Worm (Caenorhabditis elegans) whole organism, young adult: Measurements from ENCODE around the gene R107.2.

Experiments
- B0019.2 ChIP-seq: fragments of 200-800 bp; sonication (Bioruptor generic); conservative IDR thresholded peaks from 2 replicates; pipeline ENCODE4 v1.3.6; 2022; ENCODE audit warnings: missing genetic modification reagents, missing genetic modification characterization, missing compliant biosample characterization
- F23B12.7 ChIP-seq: sonication (generic microtip); optimal IDR thresholded peaks from 2 replicates; lab custom pipeline; 2017; ENCODE audit warnings: missing genetic modification characterization, mild to moderate bottlenecking, missing compliant biosample characterization, antibody characterized with exemption, moderate library complexity; ENCODE audit not compliant: insufficient read depth
- F33H1.4 ChIP-seq: fragments of 200-800 bp; sonication (Bioruptor generic); IDR thresholded peaks from 2 replicates; pipeline ENCODE4 v1.3.6; 2022; ENCODE audit warnings: missing genetic modification reagents, missing genetic modification characterization, missing compliant biosample characterization
- F39B2.1 ChIP-seq: fragments of 200-800 bp; sonication (Bioruptor generic); IDR thresholded peaks from 2 replicates; pipeline ENCODE4 v1.3.6; 2022; ENCODE audit warnings: missing genetic modification reagents, missing genetic modification characterization, missing compliant biosample characterization
- F57A8.1 ChIP-seq: fragments of 200-800 bp; sonication (Bioruptor generic); optimal IDR thresholded peaks from 2 replicates; lab custom pipeline; 2018; ENCODE audit warnings: mild to moderate bottlenecking, missing genetic modification characterization, moderate library complexity, missing compliant biosample characterization
- F57C9.4 ChIP-seq: sonication (generic microtip); optimal IDR thresholded peaks from 2 replicates; lab custom pipeline; 2017; ENCODE audit warnings: mild to moderate bottlenecking, missing genetic modification characterization, missing compliant biosample characterization
- K11D2.4 ChIP-seq: fragments of 200-800 bp; sonication (Bioruptor generic); IDR thresholded peaks from 2 replicates; pipeline ENCODE4 v1.3.6; 2022; ENCODE audit warnings: missing genetic modification reagents, missing genetic modification characterization, missing compliant biosample characterization
- T26A5.8 ChIP-seq: sonication (generic microtip); optimal IDR thresholded peaks from 2 replicates; lab custom pipeline; 2016; ENCODE audit warnings: missing genetic modification characterization, missing compliant biosample characterization
- Y56A3A.18 ChIP-seq: fragments of 200-800 bp; sonication (Bioruptor generic); IDR thresholded peaks from 2 replicates; pipeline ENCODE4 v1.3.6; 2022; ENCODE audit warnings: missing genetic modification reagents, missing genetic modification characterization, missing compliant biosample characterization
- ZK185.1 ChIP-seq: sonication (generic microtip); optimal IDR thresholded peaks from 2 replicates; lab custom pipeline; 2016; ENCODE audit warnings: mild to moderate bottlenecking, missing genetic modification characterization, missing compliant biosample characterization; ENCODE audit not compliant: poor library complexity, severe bottlenecking
- akir-1 ChIP-seq: fragments of 200-800 bp; sonication (Bioruptor generic); optimal IDR thresholded peaks from 2 replicates; lab custom pipeline; 2018; ENCODE audit warnings: mild to moderate bottlenecking, missing genetic modification characterization, moderate library complexity, missing compliant biosample characterization
- ama-1 ChIP-seq, 3 experiments: fragments of 150-350 bp in 1 of 3; sonication (generic microtip) in 2 of 3; optimal IDR thresholded peaks; 2 replicates each; lab custom pipeline; 2014 to 2018; ENCODE audit warnings: missing biosample characterization in 2 of 3, missing genetic modification characterization in 2 of 3, missing genetic modification reagents in 2 of 3
- attf-6 ChIP-seq: fragments of 200-800 bp; sonication (Bioruptor generic); IDR thresholded peaks from 2 replicates; pipeline ENCODE4 v1.3.6; 2022; ENCODE audit warnings: missing genetic modification reagents, missing genetic modification characterization, missing compliant biosample characterization
- ccch-3 ChIP-seq: fragments of 200-800 bp; sonication (Bioruptor generic); optimal IDR thresholded peaks from 2 replicates; lab custom pipeline; 2018; ENCODE audit warnings: mild to moderate bottlenecking, missing genetic modification characterization, missing compliant biosample characterization
- cebp-1 ChIP-seq, 2 experiments: fragments of 200-800 bp in 1 of 2; sonication (Bioruptor generic) in 1 of 2; sonication (generic microtip) in 1 of 2; IDR thresholded peaks in 1 of 2; optimal IDR thresholded peaks in 1 of 2; 2 replicates each; pipeline versions ENCODE4 v1.3.6 to Lab custom; 2017 to 2022; ENCODE audit warnings: missing compliant biosample characterization in 2 of 2, missing genetic modification characterization in 2 of 2, mild to moderate bottlenecking in 1 of 2, missing genetic modification reagents in 1 of 2, moderate library complexity in 1 of 2
- cebp-2 ChIP-seq: fragments of 200-800 bp; sonication (Bioruptor generic); IDR thresholded peaks from 2 replicates; pipeline ENCODE4 v1.3.6; 2022; ENCODE audit warnings: missing genetic modification characterization, missing compliant biosample characterization
- ceh-58 ChIP-seq: fragments of 200-800 bp; sonication (Bioruptor generic); IDR thresholded peaks from 2 replicates; pipeline ENCODE4 v1.3.6; 2022; ENCODE audit warnings: missing genetic modification characterization, missing compliant biosample characterization
- chd-7 ChIP-seq: sonication (generic microtip); optimal IDR thresholded peaks from 2 replicates; lab custom pipeline; 2016; ENCODE audit warnings: mild to moderate bottlenecking, missing genetic modification characterization, moderate library complexity, missing compliant biosample characterization
- die-1 ChIP-seq: sonication (generic microtip); optimal IDR thresholded peaks from 2 replicates; lab custom pipeline; 2016; ENCODE audit warnings: missing genotype, mild to moderate bottlenecking, missing genetic modification characterization, missing compliant biosample characterization
- efl-1 ChIP-seq: fragments of 150-350 bp; optimal IDR thresholded peaks from 2 replicates; lab custom pipeline; 2014; ENCODE audit warnings: missing biosample characterization, missing genetic modification reagents, missing genetic modification characterization
- egl-44 ChIP-seq: fragments of 200-800 bp; sonication (Bioruptor generic); IDR thresholded peaks from 2 replicates; pipeline ENCODE4 v1.3.6; 2022; ENCODE audit warnings: missing genetic modification reagents, missing genetic modification characterization, missing compliant biosample characterization
- ekl-4 ChIP-seq: fragments of 200-800 bp; sonication (Bioruptor generic); IDR thresholded peaks from 2 replicates; pipeline ENCODE4 v1.3.6; 2022; ENCODE audit warnings: missing genetic modification reagents, missing genetic modification characterization, missing compliant biosample characterization
- fkh-3 ChIP-seq: sonication (generic microtip); optimal IDR thresholded peaks from 2 replicates; lab custom pipeline; 2016; ENCODE audit warnings: mild to moderate bottlenecking, missing genetic modification characterization, missing compliant biosample characterization
- gei-17 ChIP-seq: fragments of 200-800 bp; sonication (Bioruptor generic); optimal IDR thresholded peaks from 2 replicates; lab custom pipeline; 2018; ENCODE audit warnings: mild to moderate bottlenecking, missing genetic modification characterization, missing compliant biosample characterization
- him-1 ChIP-seq: sonication (generic microtip); optimal IDR thresholded peaks from 2 replicates; lab custom pipeline; 2016; ENCODE audit warnings: missing genotype, missing genetic modification reagents, missing genetic modification characterization, missing compliant biosample characterization
- hmg-1.2 ChIP-seq: fragments of 200-800 bp; sonication (Bioruptor generic); IDR thresholded peaks from 2 replicates; pipeline ENCODE4 v1.3.6; 2022; ENCODE audit warnings: missing genetic modification reagents, missing genetic modification characterization, missing compliant biosample characterization
- hrde-1 ChIP-seq: sonication (generic microtip); optimal IDR thresholded peaks from 2 replicates; lab custom pipeline; 2016; ENCODE audit warnings: missing genetic modification characterization, mild to moderate bottlenecking, missing compliant biosample characterization, moderate library complexity, missing genotype, missing genetic modification reagents, borderline replicate concordance
- hsf-1 ChIP-seq: fragments of 200-800 bp; sonication (Bioruptor generic); IDR thresholded peaks from 2 replicates; pipeline ENCODE4 v1.3.6; 2022; ENCODE audit warnings: missing genetic modification reagents, missing genetic modification characterization, missing compliant biosample characterization
- let-526 ChIP-seq: fragments of 200-800 bp; sonication (Bioruptor generic); IDR thresholded peaks from 2 replicates; pipeline ENCODE4 v1.3.6; 2022; ENCODE audit warnings: missing genetic modification reagents, missing genetic modification characterization, missing compliant biosample characterization
- lin-26 ChIP-seq: fragments of 200-800 bp; sonication (Bioruptor generic); IDR thresholded peaks from 2 replicates; pipeline ENCODE4 v1.3.6; 2022; ENCODE audit warnings: missing genetic modification reagents, missing genetic modification characterization, missing compliant biosample characterization
- lin-54 ChIP-seq: fragments of 200-800 bp; sonication (Bioruptor generic); optimal IDR thresholded peaks from 2 replicates; lab custom pipeline; 2018; ENCODE audit warnings: mild to moderate bottlenecking, missing genetic modification characterization, missing compliant biosample characterization
- lsy-27 ChIP-seq: sonication (generic microtip); optimal IDR thresholded peaks from 2 replicates; lab custom pipeline; 2017; ENCODE audit warnings: missing genetic modification characterization, mild to moderate bottlenecking, missing compliant biosample characterization, antibody characterized with exemption, missing genotype, borderline replicate concordance; ENCODE audit not compliant: insufficient read depth
- mel-28 ChIP-seq: sonication (generic microtip); optimal IDR thresholded peaks from 2 replicates; lab custom pipeline; 2016; ENCODE audit warnings: borderline replicate concordance, mild to moderate bottlenecking, missing genetic modification characterization, missing compliant biosample characterization
- mxl-1 ChIP-seq: sonication (generic microtip); optimal IDR thresholded peaks from 2 replicates; lab custom pipeline; 2016; ENCODE audit warnings: missing genetic modification characterization, missing compliant biosample characterization
- nfya-1 ChIP-seq: sonication (generic microtip); optimal IDR thresholded peaks from 2 replicates; lab custom pipeline; 2017; ENCODE audit warnings: antibody characterized with exemption, missing compliant biosample characterization, missing genetic modification characterization, borderline replicate concordance; ENCODE audit not compliant: insufficient read depth
- nhr-179 ChIP-seq: sonication (generic microtip); optimal IDR thresholded peaks from 2 replicates; lab custom pipeline; 2016; ENCODE audit warnings: mild to moderate bottlenecking, missing genetic modification characterization, missing compliant biosample characterization
- nhr-27 ChIP-seq: fragments of 200-800 bp; sonication (Bioruptor generic); optimal IDR thresholded peaks from 2 replicates; lab custom pipeline; 2018; ENCODE audit warnings: mild to moderate bottlenecking, missing genetic modification characterization, moderate library complexity, missing compliant biosample characterization
- sdz-38 ChIP-seq: sonication (generic microtip); optimal IDR thresholded peaks from 2 replicates; lab custom pipeline; 2016; ENCODE audit warnings: missing genotype, missing genetic modification characterization, missing compliant biosample characterization
- sea-2 ChIP-seq: fragments of 200-800 bp; sonication (Bioruptor generic); IDR thresholded peaks from 2 replicates; pipeline ENCODE4 v1.3.6; 2022; ENCODE audit warnings: missing genetic modification characterization, missing compliant biosample characterization
- snpc-3.4 ChIP-seq: sonication (generic microtip); optimal IDR thresholded peaks from 2 replicates; lab custom pipeline; 2017; ENCODE audit warnings: missing genetic modification characterization, mild to moderate bottlenecking, missing compliant biosample characterization, antibody characterized with exemption, moderate library complexity, missing genotype, missing genetic modification reagents
- somi-1 ChIP-seq: fragments of 200-800 bp; sonication (Bioruptor generic); optimal IDR thresholded peaks from 2 replicates; lab custom pipeline; 2018; ENCODE audit warnings: mild to moderate bottlenecking, missing genetic modification characterization, missing compliant biosample characterization
- unc-130 ChIP-seq: sonication (generic microtip); optimal IDR thresholded peaks from 2 replicates; lab custom pipeline; 2016; ENCODE audit warnings: missing genetic modification reagents, missing genetic modification characterization, missing compliant biosample characterization
- unc-62 ChIP-seq: fragments of 150-350 bp; optimal IDR thresholded peaks from 2 replicates; lab custom pipeline; 2014; ENCODE audit warnings: missing biosample characterization, missing genetic modification reagents, missing genetic modification characterization
- xnd-1 ChIP-seq: sonication (generic microtip); optimal IDR thresholded peaks from 2 replicates; lab custom pipeline; 2016; ENCODE audit warnings: missing genotype, missing genetic modification reagents, missing genetic modification characterization, missing compliant biosample characterization
- zim-3 ChIP-seq: sonication (generic microtip); optimal IDR thresholded peaks from 2 replicates; lab custom pipeline; 2017; ENCODE audit warnings: mild to moderate bottlenecking, missing genetic modification characterization, moderate library complexity, missing compliant biosample characterization
- ztf-22 ChIP-seq: fragments of 200-800 bp; sonication (Bioruptor generic); optimal IDR thresholded peaks from 2 replicates; lab custom pipeline; 2018; ENCODE audit warnings: mild to moderate bottlenecking, missing genetic modification characterization, moderate library complexity, missing compliant biosample characterization
- ztf-26 ChIP-seq: sonication (generic microtip); optimal IDR thresholded peaks from 2 replicates; lab custom pipeline; 2017; ENCODE audit warnings: missing genetic modification characterization, missing compliant biosample characterization
- ztf-28 ChIP-seq: fragments of 200-800 bp; sonication (Bioruptor generic); IDR thresholded peaks from 2 replicates; pipeline ENCODE4 v1.3.6; 2022; ENCODE audit warnings: missing genetic modification reagents, missing genetic modification characterization, missing compliant biosample characterization

The R107.2 gene

DNA sequence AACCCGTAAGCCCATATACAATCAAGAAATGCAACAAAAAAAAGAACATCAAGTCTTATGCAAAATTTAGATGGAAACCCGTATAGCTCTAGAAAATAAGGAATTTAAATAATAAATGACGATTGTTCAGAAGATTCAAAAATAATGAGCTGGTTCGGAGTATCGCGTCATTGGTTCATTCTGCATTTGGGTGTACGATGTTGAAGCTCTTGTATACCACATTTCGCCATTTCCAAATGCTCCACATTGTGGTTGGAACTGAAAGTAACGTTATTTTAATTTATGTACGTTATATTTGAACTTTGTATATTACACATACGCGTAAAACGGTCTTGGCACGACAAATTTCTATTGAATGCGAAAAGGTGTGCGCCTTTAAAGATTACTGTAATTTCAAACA, 14.5 kb upstream of the R107.2 start (continued):
- no peak for TF ChIP-seq ccch-3 (GFP tag; lab: Kevin White, UChicago)
- no peak for TF ChIP-seq Y56A3A.18
- TF ChIP-seq unc-130 (GFP tag; lab: Kevin White, UChicago): peak; percentile 4
- TF ChIP-seq snpc-3.4 (tag; lab: Kevin White, UChicago): no peak
- no peak for TF ChIP-seq ztf-28 (GFP tag; lab: Robert Waterston, UW)
- TF ChIP-seq F57A8.1: no peak
- TF ChIP-seq T26A5.8 (tag; lab: Kevin White, UChicago): no peak
- peak; percentile 35 for TF ChIP-seq him-1
- no peak for TF ChIP-seq nhr-27 (tag; lab: Kevin White, UChicago)
- TF ChIP-seq gei-17: no peak
- TF ChIP-seq lin-26 (GFP tag; lab: Robert Waterston, UW): 0 out of 2 replicates have a peak, but pooled peaks have one; percentile 23
- no peak for TF ChIP-seq ZK185.1 (tag; lab: Kevin White, UChicago)
- no peak for TF ChIP-seq ama-1 (optimal IDR thresholded peaks at IDR 0.05; lab: Kevin White, UChicago)
- peak in 1 of 2 experiments; percentile 56 for TF ChIP-seq ama-1 (GFP tag; optimal IDR thresholded peaks at IDR 0.05; lab: Kevin White, UChicago)
- no peak for TF ChIP-seq let-526 (GFP tag; lab: Robert Waterston, UW)
- no peak for TF ChIP-seq sea-2 (GFP tag; lab: Robert Waterston, UW)
- TF ChIP-seq cebp-2 (GFP tag; lab: Robert Waterston, UW): peak; percentile 88; the same call in 1 of the 2 replicates
- no peak for TF ChIP-seq F39B2.1 (GFP tag; lab: Robert Waterston, UW)
- no peak for TF ChIP-seq F23B12.7 (tag; lab: Kevin White, UChicago)
- TF ChIP-seq sdz-38 (tag; lab: Kevin White, UChicago): no peak
- TF ChIP-seq mxl-1 (tag; lab: Kevin White, UChicago): no peak
- no peak for TF ChIP-seq efl-1
- TF ChIP-seq B0019.2 (GFP tag; lab: Robert Waterston, UW): no peak
- TF ChIP-seq hmg-1.2 (GFP tag; lab: Robert Waterston, UW): peak; percentile 22; the same call in 1 of the 2 replicates
- TF ChIP-seq lin-54 (GFP tag; lab: Kevin White, UChicago): peak; percentile 53
- peak; percentile 43; the same call in 1 of the 2 replicates for TF ChIP-seq K11D2.4 (GFP tag; lab: Robert Waterston, UW)
- no peak for TF ChIP-seq nhr-179 (tag; lab: Kevin White, UChicago)
- TF ChIP-seq akir-1: no peak
- TF ChIP-seq cebp-1 (GFP tag; IDR thresholded peaks at IDR 0.05; lab: Robert Waterston, UW): no peak
- TF ChIP-seq cebp-1 (tag; optimal IDR thresholded peaks at IDR 0.05; lab: Kevin White, UChicago): peak; percentile 54
- no peak for TF ChIP-seq zim-3 (tag; lab: Kevin White, UChicago)
- no peak for TF ChIP-seq nfya-1 (tag; lab: Kevin White, UChicago)
- TF ChIP-seq egl-44 (GFP tag; lab: Robert Waterston, UW): no peak
- no peak for TF ChIP-seq xnd-1 (tag; lab: Kevin White, UChicago)
- TF ChIP-seq somi-1 (GFP tag; lab: Kevin White, UChicago): no peak
- no peak for TF ChIP-seq ceh-58
- no peak for TF ChIP-seq fkh-3 (tag; lab: Kevin White, UChicago)
- 0 out of 2 replicates have a peak, but pooled peaks have one; percentile 23 for TF ChIP-seq hsf-1 (GFP tag; lab: Robert Waterston, UW)
- no peak for TF ChIP-seq die-1
- TF ChIP-seq mel-28 (tag; lab: Kevin White, UChicago): no peak
- no peak for TF ChIP-seq ekl-4 (GFP tag; lab: Robert Waterston, UW)
- TF ChIP-seq attf-6: no peak
- TF ChIP-seq F33H1.4 (GFP tag; lab: Robert Waterston, UW): no peak
- no peak for TF ChIP-seq unc-62
- no peak for TF ChIP-seq ztf-26
- peak; percentile 45 for TF ChIP-seq ztf-22 (GFP tag; lab: Kevin White, UChicago)
- TF ChIP-seq lsy-27 (tag; lab: Kevin White, UChicago): no peak
- no peak for TF ChIP-seq chd-7 (tag; lab: Kevin White, UChicago)
- peak; percentile 78 for TF ChIP-seq hrde-1
- no peak for TF ChIP-seq F57C9.4
